Fruit fly (Drosophila melanogaster): Measurements from ENCODE around the gene plh.

The plh gene

DNA sequence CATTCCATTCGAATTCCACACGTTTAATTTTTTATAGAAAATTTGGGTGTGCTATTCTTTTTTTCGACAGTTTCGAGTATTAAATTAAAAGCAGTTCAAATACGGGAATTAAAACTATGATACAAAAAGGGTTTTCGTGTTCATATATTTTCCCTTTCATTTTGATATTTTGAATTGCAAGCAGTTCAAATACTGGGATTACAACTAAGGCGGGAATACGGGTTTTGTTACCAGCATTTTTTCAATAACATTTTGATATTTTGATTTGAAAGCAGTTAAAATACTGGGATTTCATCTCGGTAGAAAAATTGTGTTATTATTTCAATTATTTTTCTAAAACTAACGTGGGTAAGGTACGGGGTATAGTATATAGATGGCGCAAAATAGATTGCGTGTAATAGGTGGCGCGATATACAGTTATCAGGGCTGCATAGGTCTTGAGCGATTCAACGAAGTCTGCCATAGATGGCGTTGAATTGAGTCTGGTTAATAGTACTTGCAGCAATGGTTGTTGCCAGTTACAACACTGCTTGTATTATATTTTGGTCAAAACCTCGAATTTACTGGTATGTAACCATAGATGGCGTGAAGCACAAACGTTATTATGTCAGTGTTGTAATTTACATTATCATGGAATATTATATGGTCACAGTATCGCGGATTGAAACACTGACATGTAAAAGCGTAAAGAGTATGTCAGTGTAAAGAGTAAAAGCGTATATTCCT is 40.3 kb downstream of the plh start (continued):
- TF ChIP-seq vnd (GFP tag; IDR thresholded peaks at IDR 0.05; ENCODE audit: partially characterized antibody) (peak; percentile 7; the same call in 1 of the 3 replicates), CoRest (tag; optimal IDR thresholded peaks at IDR 0.05) (peak; percentile 62), CG4424 (GFP tag; optimal IDR thresholded peaks at IDR 0.05) (peak; percentile 57), CG8944 (GFP tag; optimal IDR thresholded peaks at IDR 0.05) (peak; percentile 73), CG12236 (GFP tag; optimal IDR thresholded peaks at IDR 0.05) (peak; percentile 7), CG9932 (GFP tag; IDR thresholded peaks at IDR 0.05) (peak; percentile 78), CG12942 (GFP tag; optimal IDR thresholded peaks at IDR 0.05) (peak; percentile 53), CG6254 (GFP tag; optimal IDR thresholded peaks at IDR 0.05) (no peak), CG6765 (GFP tag; optimal IDR thresholded peaks at IDR 0.05) (no peak), CG18262 (tag; optimal IDR thresholded peaks at IDR 0.05) (peak; percentile 3), CG12104 (GFP tag; optimal IDR thresholded peaks at IDR 0.05) (no peak), Ets65A (GFP tag) (peak; percentile 96), Mrtf (GFP tag; IDR thresholded peaks at IDR 0.05) (peak; percentile 83; the same call in 2 of the 3 replicates), ase (GFP tag; IDR thresholded peaks at IDR 0.05) (peak; percentile 70; the same call in 2 of the 3 replicates), knrl (GFP tag; IDR thresholded peaks at IDR 0.05; ENCODE audit: partially characterized antibody) (peak; percentile 82), CG10462 (GFP tag; optimal IDR thresholded peaks at IDR 0.05) (no peak), NFAT (GFP tag; IDR thresholded peaks at IDR 0.05) (peak; percentile 86), BtbVII (GFP tag; optimal IDR thresholded peaks at IDR 0.05) (no peak), dmrt99B (tag; optimal IDR thresholded peaks at IDR 0.05) (peak; percentile 8), CG9797 (GFP tag; optimal IDR thresholded peaks at IDR 0.05) (no peak), Ptx1 (GFP tag; IDR thresholded peaks at IDR 0.05) (peak; percentile 76), onecut (GFP tag; IDR thresholded peaks at IDR 0.05) (peak; percentile 19; the same call in 1 of the 2 replicates), CG7928 (GFP tag; optimal IDR thresholded peaks at IDR 0.05) (peak; percentile 93), repo (GFP tag; optimal IDR thresholded peaks at IDR 0.05) (peak; percentile 67), gce (GFP tag; IDR thresholded peaks at IDR 0.05) (peak; percentile 23; the same call in 1 of the 3 replicates), lab (GFP tag; optimal IDR thresholded peaks at IDR 0.05) (no peak), Xrp1 (GFP tag; IDR thresholded peaks at IDR 0.05) (0 out of 2 replicates have a peak, but pooled peaks have one; percentile 6), CG13123 (GFP tag; optimal IDR thresholded peaks at IDR 0.05) (peak; percentile 51), cwo (GFP tag; optimal IDR thresholded peaks at IDR 0.05) (no peak), Neu2 (GFP tag; optimal IDR thresholded peaks at IDR 0.05; ENCODE audit: borderline replicate concordance) (peak; percentile 12), unc-4 (GFP tag; IDR thresholded peaks at IDR 0.05; ENCODE audit: partially characterized antibody) (no peak; the same call in none of the 2 replicates), CG11085 (GFP tag; IDR thresholded peaks at IDR 0.05) (peak; percentile 32), CG34224 (GFP tag; IDR thresholded peaks at IDR 0.05; ENCODE audit: partially characterized antibody) (no peak), bab2 (GFP tag; optimal IDR thresholded peaks at IDR 0.05) (peak; percentile 52), otp (GFP tag; IDR thresholded peaks at IDR 0.05) (peak; percentile 58; the same call in 1 of the 3 replicates), CG2129 (GFP tag; IDR thresholded peaks at IDR 0.05; ENCODE audit: partially characterized antibody) (no peak), CG17186 (GFP tag; optimal IDR thresholded peaks at IDR 0.05) (no peak), B-H2 (GFP tag; optimal IDR thresholded peaks at IDR 0.05) (peak; percentile 48), D19B (GFP tag; optimal IDR thresholded peaks at IDR 0.05) (no peak), Sox102F (GFP tag; optimal IDR thresholded peaks at IDR 0.05) (peak; percentile 55), CG31365 (tag; optimal IDR thresholded peaks at IDR 0.05) (peak; percentile 100), da (GFP tag; optimal IDR thresholded peaks at IDR 0.05) (peak; percentile 47), trh (GFP tag; optimal IDR thresholded peaks at IDR 0.05) (no peak), CG8359 (GFP tag; optimal IDR thresholded peaks at IDR 0.05; ENCODE audit: borderline replicate concordance) (no peak), ind (GFP tag; optimal IDR thresholded peaks at IDR 0.05) (peak; percentile 66), Mad (GFP tag; optimal IDR thresholded peaks at IDR 0.05) (peak; percentile 44), maf-S (GFP tag; optimal IDR thresholded peaks at IDR 0.05) (peak; percentile 25), pb (GFP tag; optimal IDR thresholded peaks at IDR 0.05) (no peak), CG10267 (tag; optimal IDR thresholded peaks at IDR 0.05) (peak; percentile 64)
